Worm (Caenorhabditis elegans) whole organism, midembryonic: ENCODE measurements around the gene irld-24.

ENCODE experiments used
- T22C8.4 ChIP-seq: fragments of 200-800 bp; sonication (Bioruptor generic); IDR thresholded peaks from 2 replicates; pipeline ENCODE4 v1.3.6; 2022; ENCODE audit warnings: missing genetic modification characterization, missing compliant biosample characterization
- cog-1 ChIP-seq: sonication (generic microtip); optimal IDR thresholded peaks from 2 replicates; lab custom pipeline; 2016; ENCODE audit warnings: missing genetic modification characterization, missing compliant biosample characterization
- flt-1 ChIP-seq: fragments of 200-800 bp; sonication (Bioruptor generic); IDR thresholded peaks from 2 replicates; pipeline ENCODE4 v1.3.6; 2022; ENCODE audit warnings: missing genetic modification characterization, missing compliant biosample characterization
- klf-2 ChIP-seq: fragments of 200-800 bp; sonication (Bioruptor generic); conservative IDR thresholded peaks from 2 replicates; pipeline ENCODE4 v1.3.6; 2022; ENCODE audit warnings: missing genetic modification reagents, missing genetic modification characterization, missing compliant biosample characterization
- med-1 ChIP-seq: sonication (generic microtip); optimal IDR thresholded peaks from 2 replicates; lab custom pipeline; 2017; ENCODE audit warnings: missing genetic modification characterization, mild to moderate bottlenecking, missing compliant biosample characterization, antibody characterized with exemption, missing genetic modification reagents; ENCODE audit not compliant: insufficient read depth
- ref-1 ChIP-seq: fragments of 200-800 bp; sonication (Bioruptor generic); conservative IDR thresholded peaks from 2 replicates; pipeline ENCODE4 v1.3.6; 2022; ENCODE audit warnings: missing genetic modification reagents, missing genetic modification characterization, missing compliant biosample characterization
- tab-1 ChIP-seq: fragments of 200-800 bp; sonication (Bioruptor generic); IDR thresholded peaks from 2 replicates; pipeline ENCODE4 v1.3.6; 2022; ENCODE audit warnings: missing genetic modification characterization, missing compliant biosample characterization
- ztf-29 ChIP-seq: fragments of 200-800 bp; sonication (Bioruptor generic); IDR thresholded peaks from 2 replicates; pipeline ENCODE4 v1.3.6; 2022; ENCODE audit warnings: missing genetic modification reagents, missing genetic modification characterization, missing compliant biosample characterization

DNA sequence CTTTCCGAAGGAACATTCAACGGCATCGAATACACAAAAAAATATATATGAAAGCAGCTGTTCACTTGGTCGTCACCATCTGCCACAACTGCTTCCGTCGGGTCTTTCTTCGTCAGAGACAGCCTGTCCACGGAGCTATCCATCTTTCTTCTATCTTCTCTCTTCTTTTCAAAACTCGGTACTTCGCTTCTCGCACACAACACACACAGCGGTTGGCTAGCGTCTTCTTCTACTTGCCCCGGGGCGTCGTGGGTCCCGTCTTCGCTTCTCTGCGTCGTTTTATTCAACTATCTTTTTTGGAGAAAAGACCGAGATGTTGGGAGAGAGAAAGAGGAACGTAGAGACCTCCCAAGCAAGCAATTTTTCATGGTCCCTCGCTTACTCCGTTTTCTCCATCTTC, 30.3 kb downstream of the irld-24 start:
- TF ChIP-seq cog-1 (tag; lab: Kevin White, UChicago) = no peak
- TF ChIP-seq T22C8.4 (GFP tag; lab: Robert Waterston, UW) = no peak
- TF ChIP-seq med-1 = no peak
- TF ChIP-seq flt-1 = peak; percentile 31; the same call in 1 of the 2 replicates
- no peak for TF ChIP-seq klf-2 (GFP tag; lab: Robert Waterston, UW)
- no peak for TF ChIP-seq ztf-29
- TF ChIP-seq ref-1 (GFP tag; lab: Robert Waterston, UW) = no peak
- TF ChIP-seq tab-1 (GFP tag; lab: Robert Waterston, UW) = 0 out of 2 replicates have a peak, but pooled peaks have one; percentile 32
